Fruit fly (Drosophila melanogaster) whole organism, embryonic: ENCODE measurements around the gene CG5334.

Experiments
- Adf1 ChIP-seq: fragments of 200-800 bp; sonication (Bioruptor generic); IDR thresholded peaks from 2 replicates; pipeline ENCODE4 v1.3.6; 2022; ENCODE audit warnings: missing biosample characterization, missing genetic modification characterization
- Antp ChIP-seq: fragments of 200-800 bp; sonication (Bioruptor generic); optimal IDR thresholded peaks from 3 replicates; lab custom pipeline; 2016; ENCODE audit warnings: missing biosample characterization, missing genetic modification characterization
- Atf3 ChIP-seq: fragments of 200-800 bp; sonication (Bioruptor generic); optimal IDR thresholded peaks from 3 replicates; lab custom pipeline; 2016; ENCODE audit warnings: missing biosample characterization, missing genetic modification characterization
- Awh ChIP-seq: fragments of 200-800 bp; sonication (Bioruptor generic); IDR thresholded peaks from 2 replicates; pipeline ENCODE4, ENCODE4 v1.3.6; 2022; ENCODE audit warnings: missing biosample characterization, missing genetic modification characterization
- B-H2 ChIP-seq: fragments of 200-800 bp; sonication (Bioruptor generic); optimal IDR thresholded peaks from 2 replicates; lab custom pipeline; 2018; ENCODE audit warnings: missing biosample characterization, mild to moderate bottlenecking, missing genetic modification characterization
- BEAF-32 ChIP-seq: fragments of 200-800 bp; sonication (Bioruptor generic); optimal IDR thresholded peaks from 3 replicates; lab custom pipeline; 2017; ENCODE audit warnings: missing biosample characterization, missing genetic modification characterization, mild to moderate bottlenecking, moderate library complexity, missing genetic modification reagents
- CG11504 ChIP-seq: fragments of 200-800 bp; sonication (Bioruptor generic); optimal IDR thresholded peaks from 3 replicates; lab custom pipeline; 2019; ENCODE audit warnings: missing biosample characterization, mild to moderate bottlenecking, missing genetic modification characterization, moderate library complexity
- CG15269 ChIP-seq: fragments of 200-800 bp; sonication (Bioruptor generic); optimal IDR thresholded peaks from 2 replicates; lab custom pipeline; 2018; ENCODE audit warnings: missing biosample characterization, mild to moderate bottlenecking, missing genetic modification characterization, moderate library complexity
- CG17328 ChIP-seq: fragments of 200-800 bp; sonication (Bioruptor generic); IDR thresholded peaks from 2 replicates; pipeline ENCODE4 v1.3.6; 2022; ENCODE audit warnings: missing biosample characterization, missing genetic modification characterization
- CG17802 ChIP-seq: fragments of 200-800 bp; sonication (Bioruptor generic); optimal IDR thresholded peaks from 2 replicates; lab custom pipeline; 2018; ENCODE audit warnings: missing biosample characterization, mild to moderate bottlenecking, missing genetic modification characterization, moderate library complexity
- CG33557 ChIP-seq: fragments of 200-800 bp; sonication (Bioruptor generic); optimal IDR thresholded peaks from 2 replicates; lab custom pipeline; 2019; ENCODE audit warnings: missing biosample characterization, mild to moderate bottlenecking, missing genetic modification characterization, moderate library complexity
- CG34224 ChIP-seq: fragments of 200-800 bp; sonication (Bioruptor generic); IDR thresholded peaks from 3 replicates; pipeline ENCODE4 v1.3.6; 2022; ENCODE audit warnings: missing biosample characterization, missing genetic modification characterization; ENCODE audit not compliant: partially characterized antibody
- CG5953 ChIP-seq: fragments of 200-800 bp; sonication (Bioruptor generic); IDR thresholded peaks from 2 replicates; pipeline ENCODE4 v1.3.6; 2022; ENCODE audit warnings: missing biosample characterization, missing genetic modification characterization
- CG6813 ChIP-seq: fragments of 200-800 bp; sonication (Bioruptor generic); optimal IDR thresholded peaks from 2 replicates; lab custom pipeline; 2017; ENCODE audit warnings: missing biosample characterization, missing genetic modification characterization, mild to moderate bottlenecking, moderate library complexity, missing genetic modification reagents
- CG7357 ChIP-seq: fragments of 200-800 bp; sonication (Bioruptor generic); IDR thresholded peaks from 3 replicates; pipeline ENCODE4 v1.3.6; 2022; ENCODE audit warnings: missing biosample characterization, missing genetic modification characterization
- CG7963 ChIP-seq: fragments of 200-800 bp; sonication (Bioruptor generic); IDR thresholded peaks from 3 replicates; pipeline ENCODE4 v1.3.6; 2022; ENCODE audit warnings: missing biosample characterization, missing genetic modification characterization; ENCODE audit not compliant: partially characterized antibody
- CG8924 ChIP-seq: fragments of 200-800 bp; optimal IDR thresholded peaks from 3 replicates; lab custom pipeline; 2019; ENCODE audit warnings: missing biosample characterization, mild to moderate bottlenecking, missing genetic modification characterization, moderate library complexity
- CG9817 ChIP-seq: fragments of 200-800 bp; sonication (Bioruptor generic); optimal IDR thresholded peaks from 2 replicates; lab custom pipeline; 2018; ENCODE audit warnings: missing biosample characterization, mild to moderate bottlenecking, missing genetic modification characterization, moderate library complexity
- CoRest ChIP-seq: fragments of 200-800 bp; sonication (Bioruptor generic); optimal IDR thresholded peaks from 3 replicates; lab custom pipeline; 2018; ENCODE audit warnings: missing biosample characterization, mild to moderate bottlenecking, missing genetic modification characterization, moderate library complexity
- D19A ChIP-seq: fragments of 200-800 bp; optimal IDR thresholded peaks from 3 replicates; lab custom pipeline; 2019; ENCODE audit warnings: missing biosample characterization, mild to moderate bottlenecking, missing genetic modification characterization, moderate library complexity
- D19B ChIP-seq: fragments of 200-800 bp; sonication (Bioruptor generic); optimal IDR thresholded peaks from 2 replicates; lab custom pipeline; 2017; ENCODE audit warnings: missing biosample characterization, mild to moderate bottlenecking, missing genetic modification characterization
- Dek ChIP-seq: fragments of 200-800 bp; sonication (Bioruptor generic); optimal IDR thresholded peaks from 3 replicates; lab custom pipeline; 2019; ENCODE audit warnings: missing biosample characterization, mild to moderate bottlenecking, missing genetic modification characterization, moderate library complexity
- Dfd ChIP-seq, 2 experiments: fragments of >200 bp; optimal IDR thresholded peaks; 2 replicates each; lab custom pipeline; 2017; ENCODE audit warnings: missing biosample characterization in 2 of 2, missing genetic modification characterization in 2 of 2
- Fer2 ChIP-seq: fragments of 200-800 bp; sonication (Bioruptor generic); optimal IDR thresholded peaks from 2 replicates; lab custom pipeline; 2018; ENCODE audit warnings: missing biosample characterization, mild to moderate bottlenecking, missing genetic modification characterization, moderate library complexity
- HHEX ChIP-seq: fragments of 200-800 bp; sonication (Bioruptor generic); optimal IDR thresholded peaks from 3 replicates; lab custom pipeline; 2017; ENCODE audit warnings: missing biosample characterization, mild to moderate bottlenecking, missing genetic modification characterization, missing genetic modification reagents
- HmgD ChIP-seq: fragments of 200-800 bp; sonication (Bioruptor generic); optimal IDR thresholded peaks from 3 replicates; lab custom pipeline; 2016; ENCODE audit warnings: missing biosample characterization, missing genetic modification characterization
- Hmr ChIP-seq: fragments of 200-800 bp; sonication (Bioruptor generic); optimal IDR thresholded peaks from 3 replicates; lab custom pipeline; 2017; ENCODE audit warnings: mild to moderate bottlenecking, missing biosample characterization, missing genetic modification reagents, missing genetic modification characterization
- Hr51 ChIP-seq, 2 experiments: fragments of 200-800 bp; sonication (Bioruptor generic); optimal IDR thresholded peaks; 2 replicates in 1 of 2; 3 replicates in 1 of 2; lab custom pipeline; 2016 to 2018; ENCODE audit warnings: missing biosample characterization in 2 of 2, missing genetic modification characterization in 2 of 2, mild to moderate bottlenecking in 1 of 2, moderate library complexity in 1 of 2
- Sox102F ChIP-seq: fragments of 200-800 bp; sonication (Bioruptor generic); optimal IDR thresholded peaks from 2 replicates; lab custom pipeline; 2018; ENCODE audit warnings: missing biosample characterization, mild to moderate bottlenecking, missing genetic modification characterization, moderate library complexity
- bowl ChIP-seq: fragments of 200-800 bp; sonication (Bioruptor generic); IDR thresholded peaks from 2 replicates; pipeline ENCODE4 v1.3.6; 2022; ENCODE audit warnings: missing biosample characterization, missing genetic modification characterization
- chn ChIP-seq: fragments of 200-800 bp; sonication (Bioruptor generic); optimal IDR thresholded peaks from 2 replicates; lab custom pipeline; 2016; ENCODE audit warnings: missing biosample characterization, missing genetic modification characterization
- dmrt99B ChIP-seq: fragments of 200-800 bp; sonication (Bioruptor generic); optimal IDR thresholded peaks from 2 replicates; lab custom pipeline; 2018; ENCODE audit warnings: missing biosample characterization, mild to moderate bottlenecking, missing genetic modification characterization, moderate library complexity
- esg ChIP-seq: fragments of 200-800 bp; sonication (Bioruptor generic); conservative IDR thresholded peaks from 2 replicates; pipeline ENCODE4 v1.3.6; 2022; ENCODE audit warnings: missing biosample characterization, missing genetic modification characterization
- fd64A ChIP-seq: fragments of 200-800 bp; sonication (Bioruptor generic); optimal IDR thresholded peaks from 3 replicates; lab custom pipeline; 2018; ENCODE audit warnings: missing biosample characterization, mild to moderate bottlenecking, missing genetic modification characterization
- grau ChIP-seq: fragments of 200-800 bp; optimal IDR thresholded peaks from 3 replicates; lab custom pipeline; 2019; ENCODE audit warnings: missing biosample characterization, mild to moderate bottlenecking, missing genetic modification characterization, moderate library complexity
- gsb ChIP-seq: fragments of 200-800 bp; sonication (Bioruptor generic); IDR thresholded peaks from 2 replicates; pipeline ENCODE4 v1.3.6; 2022; ENCODE audit warnings: missing biosample characterization, missing genetic modification characterization
- ham ChIP-seq: fragments of 200-800 bp; sonication (Bioruptor generic); IDR thresholded peaks from 2 replicates; pipeline ENCODE4 v1.3.6; 2022; ENCODE audit warnings: missing biosample characterization, missing genetic modification characterization
- jigr1 ChIP-seq: fragments of 200-800 bp; sonication (Bioruptor generic); IDR thresholded peaks from 3 replicates; pipeline ENCODE4 v1.3.6; 2022; ENCODE audit warnings: missing biosample characterization, missing genetic modification characterization
- kah ChIP-seq: fragments of 200-800 bp; sonication (Bioruptor generic); optimal IDR thresholded peaks from 2 replicates; lab custom pipeline; 2018; ENCODE audit warnings: missing biosample characterization, mild to moderate bottlenecking, missing genetic modification characterization
- knrl ChIP-seq: fragments of 200-800 bp; sonication (Bioruptor generic); IDR thresholded peaks from 3 replicates; pipeline ENCODE4 v1.3.6; 2022; ENCODE audit warnings: missing biosample characterization, missing genetic modification characterization; ENCODE audit not compliant: partially characterized antibody
- mirr ChIP-seq: fragments of 200-800 bp; sonication (Bioruptor generic); optimal IDR thresholded peaks from 3 replicates; lab custom pipeline; 2018; ENCODE audit warnings: missing biosample characterization, mild to moderate bottlenecking, missing genetic modification characterization
- org-1 ChIP-seq: fragments of 200-800 bp; sonication (Bioruptor generic); optimal IDR thresholded peaks from 2 replicates; lab custom pipeline; 2017; ENCODE audit warnings: missing biosample characterization, missing genetic modification characterization
- sd ChIP-seq: fragments of 200-800 bp; sonication (Bioruptor generic); optimal IDR thresholded peaks from 3 replicates; lab custom pipeline; 2018; ENCODE audit warnings: missing biosample characterization, mild to moderate bottlenecking, missing genetic modification characterization, moderate library complexity
- slbo ChIP-seq: fragments of 200-800 bp; sonication (Bioruptor generic); IDR thresholded peaks from 2 replicates; pipeline ENCODE4 v1.3.6; 2022; ENCODE audit warnings: missing biosample characterization, missing genetic modification characterization
- so ChIP-seq: fragments of 200-800 bp; sonication (Bioruptor generic); IDR thresholded peaks from 3 replicates; pipeline ENCODE4 v1.3.6; 2022; ENCODE audit warnings: missing biosample characterization, missing genetic modification characterization
- sqz ChIP-seq: fragments of 200-800 bp; sonication (Bioruptor generic); optimal IDR thresholded peaks from 3 replicates; lab custom pipeline; 2018; ENCODE audit warnings: missing biosample characterization, mild to moderate bottlenecking, missing genetic modification characterization
- trem ChIP-seq: fragments of 200-800 bp; optimal IDR thresholded peaks from 3 replicates; lab custom pipeline; 2019; ENCODE audit warnings: missing biosample characterization, mild to moderate bottlenecking, missing genetic modification characterization, moderate library complexity
- ttk ChIP-seq: fragments of 200-800 bp; sonication (Bioruptor generic); IDR thresholded peaks from 2 replicates; pipeline ENCODE4 v2.1.2; 2022; ENCODE audit warnings: missing biosample characterization, missing genetic modification characterization
- unc-4 ChIP-seq: fragments of 200-800 bp; sonication (Bioruptor generic); IDR thresholded peaks from 2 replicates; pipeline ENCODE4 v1.3.6; 2022; ENCODE audit warnings: missing biosample characterization, missing genetic modification characterization; ENCODE audit not compliant: partially characterized antibody
- vnd ChIP-seq: fragments of 200-800 bp; sonication (Bioruptor generic); IDR thresholded peaks from 3 replicates; pipeline ENCODE4 v1.3.6; 2022; ENCODE audit warnings: missing biosample characterization, missing genetic modification characterization; ENCODE audit not compliant: partially characterized antibody
- yki ChIP-seq: fragments of >200 bp; optimal IDR thresholded peaks from 3 replicates; lab custom pipeline; 2018

CG5334 gene

DNA sequence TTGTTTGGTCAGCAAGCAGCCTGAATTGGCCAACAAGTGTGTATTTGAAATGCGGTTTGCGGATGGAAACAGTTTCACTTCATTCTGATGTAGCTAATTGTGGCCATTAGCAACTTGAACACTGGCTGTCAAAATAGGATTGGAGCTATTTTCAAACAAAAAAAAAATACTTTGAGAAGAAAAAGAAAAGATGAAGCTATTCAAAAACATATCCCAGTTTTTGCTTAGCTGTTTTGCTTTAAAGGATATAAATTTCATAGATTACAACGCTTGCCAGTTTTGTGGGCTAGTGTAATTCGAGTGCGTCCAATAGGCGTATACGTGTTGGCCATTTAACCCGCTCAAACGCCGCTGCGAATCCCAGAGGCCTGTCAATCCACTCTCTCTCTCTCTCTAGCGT is 37.1 kb downstream of the CG5334 start (continued):
- TF ChIP-seq CG8924 (tag; lab: Kevin White, UChicago) (no peak), D19A (tag; lab: Kevin White, UChicago) (no peak), yki (lab: Kevin White, UChicago) (no peak), Dek (tag; lab: Kevin White, UChicago) (no peak), sd (tag; lab: Kevin White, UChicago) (no peak), CG17802 (tag; lab: Kevin White, UChicago) (no peak), vnd (GFP tag; lab: Robert Waterston, UW) (no peak), slbo (peak; percentile 54), Sox102F (GFP tag; lab: Kevin White, UChicago) (peak; percentile 18), Hr51 (GFP tag; optimal IDR thresholded peaks at IDR 0.05; lab: Kevin White, UChicago) (peak in 1 of 2 experiments; percentile 23), CG9817 (no peak), sqz (no peak), chn (GFP tag; lab: Kevin White, UChicago) (no peak), so (no peak), CG15269 (tag; lab: Kevin White, UChicago) (no peak), dmrt99B (tag; lab: Kevin White, UChicago) (peak; percentile 1), HmgD (GFP tag; lab: Kevin White, UChicago) (no peak), CG7963 (no peak), trem (tag; lab: Kevin White, UChicago) (no peak), D19B (GFP tag; lab: Kevin White, UChicago) (no peak), Antp (GFP tag; lab: Kevin White, UChicago) (no peak), Awh (no peak), gsb (GFP tag; lab: Robert Waterston, UW) (no peak), CG11504 (tag; lab: Kevin White, UChicago) (peak; percentile 17), HHEX (GFP tag; lab: Kevin White, UChicago) (no peak), bowl (GFP tag; lab: Robert Waterston, UW) (no peak), CG34224 (GFP tag; lab: Robert Waterston, UW) (no peak), BEAF-32 (GFP tag; lab: Kevin White, UChicago) (no peak), Atf3 (no peak), knrl (GFP tag; lab: Robert Waterston, UW) (no peak), grau (tag; lab: Kevin White, UChicago) (no peak), CG33557 (GFP tag; lab: Kevin White, UChicago) (no peak), unc-4 (GFP tag; lab: Robert Waterston, UW) (no peak), Adf1 (no peak), B-H2 (GFP tag; lab: Kevin White, UChicago) (no peak), fd64A (GFP tag; lab: Kevin White, UChicago) (no peak), mirr (GFP tag; lab: Kevin White, UChicago) (no peak), jigr1 (GFP tag; lab: Robert Waterston, UW) (no peak), org-1 (no peak), ham (GFP tag; lab: Robert Waterston, UW) (no peak), ttk (no peak), Hmr (GFP tag; lab: Kevin White, UChicago) (no peak), CoRest (tag; lab: Kevin White, UChicago) (no peak), Fer2 (tag; lab: Kevin White, UChicago) (no peak), CG17328 (GFP tag; lab: Robert Waterston, UW) (0 out of 2 replicates have a peak, but pooled peaks have one; percentile 19), CG5953 (GFP tag; lab: Robert Waterston, UW) (no peak), CG6813 (GFP tag; lab: Kevin White, UChicago) (no peak), CG7357 (GFP tag; lab: Robert Waterston, UW) (no peak), Dfd (GFP tag; optimal IDR thresholded peaks at IDR 0.05; lab: Kevin White, UChicago) (no peak), esg (GFP tag; lab: Robert Waterston, UW) (peak; percentile 11; the same call in 1 of the 2 replicates), kah (no peak)
